Fruit fly (Drosophila melanogaster): ENCODE measurements around the gene CG7872.

The CG7872 gene

DNA sequence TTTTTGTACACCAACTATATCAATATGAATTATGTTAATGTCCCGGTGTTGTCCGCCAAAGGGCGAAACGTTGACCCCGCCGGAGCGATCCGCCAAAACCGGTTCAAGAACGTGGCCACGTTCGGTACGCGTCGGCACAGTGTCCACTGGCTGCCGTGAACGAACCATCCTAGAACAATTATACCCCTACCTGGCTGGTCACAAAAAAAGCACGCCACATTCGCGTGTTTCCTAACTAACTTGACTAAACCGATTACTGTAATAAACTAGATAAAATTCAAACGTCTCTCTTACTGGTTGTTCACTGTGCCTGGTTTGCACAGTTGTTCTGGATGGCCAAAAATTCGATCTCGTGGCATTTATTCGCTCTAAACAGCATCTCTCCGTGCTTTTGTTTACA is 1.6 kb downstream of the CG7872 start (continued):
- TF ChIP-seq Hey (tag; optimal IDR thresholded peaks at IDR 0.05): no peak
- peak; percentile 86 for TF ChIP-seq CG6272 (GFP tag; IDR thresholded peaks at IDR 0.05)
- peak; percentile 77 for TF ChIP-seq CG6654 (GFP tag; optimal IDR thresholded peaks at IDR 0.05)
- peak; percentile 75 for TF ChIP-seq CG11560 (tag; IDR thresholded peaks at IDR 0.05)
- no peak for TF ChIP-seq CG17568 (GFP tag; optimal IDR thresholded peaks at IDR 0.05)
- TF ChIP-seq CG31224 (GFP tag; IDR thresholded peaks at IDR 0.05): peak; percentile 88
- peak; percentile 84 for TF ChIP-seq CG3065 (GFP tag; optimal IDR thresholded peaks at IDR 0.05)
- TF ChIP-seq CG8924 (tag; optimal IDR thresholded peaks at IDR 0.05): peak; percentile 88
- TF ChIP-seq CG11723 (GFP tag; optimal IDR thresholded peaks at IDR 0.05): peak; percentile 83
- TF ChIP-seq CG6813 (GFP tag; optimal IDR thresholded peaks at IDR 0.05): peak; percentile 93
- peak; percentile 69 for TF ChIP-seq ewg (GFP tag; optimal IDR thresholded peaks at IDR 0.05)
- TF ChIP-seq Nf-YC (tag; optimal IDR thresholded peaks at IDR 0.05): peak; percentile 66
- TF ChIP-seq CG13424 (tag; optimal IDR thresholded peaks at IDR 0.05): peak; percentile 88
- TF ChIP-seq CG6683 (GFP tag; optimal IDR thresholded peaks at IDR 0.05): peak; percentile 81
- TF ChIP-seq CG10543 (GFP tag; optimal IDR thresholded peaks at IDR 0.05): peak; percentile 88
- TF ChIP-seq CG5953 (GFP tag; IDR thresholded peaks at IDR 0.05): peak; percentile 84
- peak; percentile 92 for TF ChIP-seq schlank (tag; optimal IDR thresholded peaks at IDR 0.05)
- peak; percentile 93 for TF ChIP-seq Mrtf (GFP tag; IDR thresholded peaks at IDR 0.05)
- peak; percentile 60 for TF ChIP-seq kni (GFP tag; optimal IDR thresholded peaks at IDR 0.05)
- TF ChIP-seq eve (GFP tag; optimal IDR thresholded peaks at IDR 0.05): no peak
- TF ChIP-seq CG1792 (GFP tag; optimal IDR thresholded peaks at IDR 0.05): peak; percentile 84
- peak; percentile 95 for TF ChIP-seq gro (GFP tag; optimal IDR thresholded peaks at IDR 0.05)
- peak; percentile 89 for TF ChIP-seq tgo (GFP tag; IDR thresholded peaks at IDR 0.05)
- TF ChIP-seq nerfin-1 (tag; optimal IDR thresholded peaks at IDR 0.05): peak; percentile 73
- peak; percentile 65 for TF ChIP-seq CG5180 (GFP tag; optimal IDR thresholded peaks at IDR 0.05)
- peak; percentile 50; the same call in 1 of the 2 replicates for TF ChIP-seq ro (GFP tag; IDR thresholded peaks at IDR 0.05)
- peak; percentile 83 for TF ChIP-seq Ssrp (tag; optimal IDR thresholded peaks at IDR 0.05)
- no peak for TF ChIP-seq CG2199 (GFP tag; IDR thresholded peaks at IDR 0.05)
- TF ChIP-seq sna (GFP tag; IDR thresholded peaks at IDR 0.05; ENCODE audit: partially characterized antibody): no peak
- peak; percentile 54 for TF ChIP-seq CG10462 (GFP tag; optimal IDR thresholded peaks at IDR 0.05)
- TF ChIP-seq stwl (tag; optimal IDR thresholded peaks at IDR 0.05): no peak
- TF ChIP-seq sob (GFP tag; IDR thresholded peaks at IDR 0.05): peak; percentile 95
- peak; percentile 85 for TF ChIP-seq BtbVII (GFP tag; optimal IDR thresholded peaks at IDR 0.05)
- peak; percentile 90 for TF ChIP-seq CG2712 (tag; optimal IDR thresholded peaks at IDR 0.05)
- peak; percentile 92 for TF ChIP-seq CG5245 (GFP tag; optimal IDR thresholded peaks at IDR 0.05)
- TF ChIP-seq lab (GFP tag; optimal IDR thresholded peaks at IDR 0.05): peak; percentile 96
- peak; percentile 96 for TF ChIP-seq zfh2 (GFP tag; optimal IDR thresholded peaks at IDR 0.05)
- TF ChIP-seq CG8089 (GFP tag; optimal IDR thresholded peaks at IDR 0.05): peak; percentile 86
- peak; percentile 70 for TF ChIP-seq wor (GFP tag; IDR thresholded peaks at IDR 0.05)
- peak; percentile 92 for TF ChIP-seq CG3281 (GFP tag; optimal IDR thresholded peaks at IDR 0.05)
- TF ChIP-seq jigr1 (GFP tag; IDR thresholded peaks at IDR 0.05): peak; percentile 73; the same call in 2 of the 3 replicates
- no peak for TF ChIP-seq chinmo (GFP tag; IDR thresholded peaks at IDR 0.05; ENCODE audit: partially characterized antibody)
- TF ChIP-seq CG1529 (GFP tag; optimal IDR thresholded peaks at IDR 0.05): peak; percentile 82
- TF ChIP-seq Lhr (GFP tag; optimal IDR thresholded peaks at IDR 0.05): peak; percentile 64
- TF ChIP-seq mld (GFP tag; IDR thresholded peaks at IDR 0.05; ENCODE audit: partially characterized antibody): no peak
- TF ChIP-seq exex (tag; optimal IDR thresholded peaks at IDR 0.05): no peak
- TF ChIP-seq Gsc (GFP tag; IDR thresholded peaks at IDR 0.05): peak; percentile 83
- peak; percentile 91 for TF ChIP-seq pum (GFP tag; optimal IDR thresholded peaks at IDR 0.05)
- peak; percentile 86 for TF ChIP-seq Optix (GFP tag; IDR thresholded peaks at IDR 0.05)
- peak; percentile 54; the same call in 1 of the 3 replicates for TF ChIP-seq z (GFP tag; IDR thresholded peaks at IDR 0.05)
- TF ChIP-seq dati (GFP tag; IDR thresholded peaks at IDR 0.05): peak; percentile 67

All from whole organism, embryonic.